Worm (Caenorhabditis elegans): ENCODE results near the gene srz-70.

ce11 chrIV:3440848-3441247, 38.0 kb downstream of the srz-70 start, which contains the start of gene grd-10:
- no peak for TF ChIP-seq ceh-36 (tag; optimal IDR thresholded peaks at IDR 0.05)
- TF ChIP-seq ets-7 (tag; optimal IDR thresholded peaks at IDR 0.05): no peak
- no peak for TF ChIP-seq tbx-37 (GFP tag; conservative IDR thresholded peaks at IDR 0.05)
- TF ChIP-seq tbx-11 (GFP tag; IDR thresholded peaks at IDR 0.05): no peak

All from whole organism, early embryonic.